Worm (Caenorhabditis elegans): ENCODE data around the gene sru-40.

DNA sequence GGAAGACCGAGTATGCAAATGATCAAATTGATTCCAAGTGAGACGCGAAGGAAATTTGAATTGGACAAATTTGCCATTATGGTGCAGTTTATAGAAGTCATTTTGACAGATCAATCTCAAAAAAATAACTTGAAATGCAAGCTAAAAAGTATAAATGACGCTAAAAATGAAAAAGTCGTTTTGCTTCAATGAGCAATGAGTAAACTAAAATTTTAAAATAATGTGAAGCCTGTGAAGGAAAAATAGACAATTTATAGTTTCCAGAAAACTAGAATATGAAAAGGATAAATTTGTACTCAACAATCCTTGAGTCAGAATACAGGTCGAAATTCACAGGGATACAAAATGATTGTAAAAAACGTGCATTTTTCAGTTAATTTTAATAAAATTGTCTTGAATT lies 34.5 kb upstream of the sru-40 start, which contains the start of gene srab-17:
- TF ChIP-seq elt-1 (tag; optimal IDR thresholded peaks at IDR 0.05; ENCODE audit: borderline replicate concordance, insufficient read depth) (no peak), ces-1 (GFP tag; optimal IDR thresholded peaks at IDR 0.05) (no peak), blmp-1 (tag; optimal IDR thresholded peaks at IDR 0.05) (no peak), snpc-4 (tag; optimal IDR thresholded peaks at IDR 0.05) (no peak), ham-2 (GFP tag; optimal IDR thresholded peaks at IDR 0.05) (no peak), lsy-2 (tag; optimal IDR thresholded peaks at IDR 0.05) (no peak), mab-5 (tag; optimal IDR thresholded peaks at IDR 0.05) (no peak), pha-4 (tag; optimal IDR thresholded peaks at IDR 0.05) (no peak), sptf-1 (tag; optimal IDR thresholded peaks at IDR 0.05) (no peak), unc-39 (tag; optimal IDR thresholded peaks at IDR 0.05) (no peak), hlh-1 (tag; optimal IDR thresholded peaks at IDR 0.05) (no peak)

Measured in whole organism, mixed stage, embryonic.